Fruit fly (Drosophila melanogaster) whole organism, pupa: ENCODE results near the gene stol.

Experiments used
- CG10348 ChIP-seq: fragments of 200-800 bp; sonication (Bioruptor generic); IDR thresholded peaks from 2 replicates; pipeline ENCODE4 v1.3.6; 2022; ENCODE audit warnings: missing biosample characterization, missing genetic modification characterization
- CG12605 ChIP-seq: fragments of 200-800 bp; sonication (Bioruptor generic); IDR thresholded peaks from 2 replicates; pipeline ENCODE4 v1.3.6; 2022; ENCODE audit warnings: missing biosample characterization, missing genetic modification characterization
- CG13204 ChIP-seq: fragments of 200-800 bp; sonication (Bioruptor generic); optimal IDR thresholded peaks from 2 replicates; lab custom pipeline; 2018; ENCODE audit warnings: missing biosample characterization, mild to moderate bottlenecking, missing genetic modification characterization, moderate library complexity
- CG14655 ChIP-seq: fragments of 200-800 bp; sonication (Bioruptor generic); optimal IDR thresholded peaks from 3 replicates; lab custom pipeline; 2017; ENCODE audit warnings: mild to moderate bottlenecking, missing biosample characterization, missing genetic modification reagents, missing genetic modification characterization
- CG15710 ChIP-seq: fragments of 200-800 bp; sonication (Bioruptor generic); optimal IDR thresholded peaks from 2 replicates; lab custom pipeline; 2018; ENCODE audit warnings: missing biosample characterization, mild to moderate bottlenecking, missing genetic modification characterization, moderate library complexity
- CG17806 ChIP-seq: fragments of 200-800 bp; sonication (Bioruptor generic); optimal IDR thresholded peaks from 2 replicates; lab custom pipeline; 2018; ENCODE audit warnings: missing biosample characterization, mild to moderate bottlenecking, missing genetic modification characterization, moderate library complexity
- CG32121 ChIP-seq: fragments of 200-800 bp; sonication (Bioruptor generic); IDR thresholded peaks from 2 replicates; pipeline ENCODE4 v1.3.6; 2022; ENCODE audit warnings: missing biosample characterization, missing genetic modification characterization
- CG34367 ChIP-seq: fragments of 200-800 bp; sonication (Bioruptor generic); optimal IDR thresholded peaks from 2 replicates; lab custom pipeline; 2018; ENCODE audit warnings: missing biosample characterization, mild to moderate bottlenecking, missing genetic modification characterization
- CG4496 ChIP-seq: fragments of 200-800 bp; sonication (Bioruptor generic); IDR thresholded peaks from 3 replicates; pipeline ENCODE4 v1.3.6; 2022; ENCODE audit warnings: missing biosample characterization, missing genetic modification characterization
- CG8159 ChIP-seq: fragments of 200-800 bp; sonication (Bioruptor generic); optimal IDR thresholded peaks from 3 replicates; lab custom pipeline; 2018; ENCODE audit warnings: missing biosample characterization, mild to moderate bottlenecking, missing genetic modification characterization, moderate library complexity
- CG8301 ChIP-seq: fragments of 200-800 bp; sonication (Bioruptor generic); optimal IDR thresholded peaks from 2 replicates; lab custom pipeline; 2018; ENCODE audit warnings: missing biosample characterization, mild to moderate bottlenecking, missing genetic modification characterization
- CG9948 ChIP-seq: fragments of 200-800 bp; sonication (Bioruptor generic); optimal IDR thresholded peaks from 2 replicates; lab custom pipeline; 2018; ENCODE audit warnings: missing biosample characterization, mild to moderate bottlenecking, missing genetic modification characterization, moderate library complexity
- D1 ChIP-seq: fragments of 200-800 bp; sonication (Bioruptor generic); optimal IDR thresholded peaks from 2 replicates; lab custom pipeline; 2018; ENCODE audit warnings: missing biosample characterization, mild to moderate bottlenecking, missing genetic modification characterization, moderate library complexity
- EcR ChIP-seq: fragments of 200-800 bp; sonication (Bioruptor generic); optimal IDR thresholded peaks from 3 replicates; lab custom pipeline; 2019; ENCODE audit warnings: missing biosample characterization, missing genetic modification characterization, mild to moderate bottlenecking, moderate library complexity, missing genetic modification reagents
- Ets98B ChIP-seq: fragments of 200-800 bp; sonication (Bioruptor generic); IDR thresholded peaks from 2 replicates; pipeline ENCODE4 v1.3.6; 2022; ENCODE audit warnings: missing biosample characterization, missing genetic modification characterization
- Pif1A ChIP-seq: fragments of 200-800 bp; sonication (Bioruptor generic); optimal IDR thresholded peaks from 3 replicates; lab custom pipeline; 2016; ENCODE audit warnings: missing biosample characterization, missing genetic modification characterization
- Pif1B ChIP-seq: fragments of 200-800 bp; sonication (Bioruptor generic); optimal IDR thresholded peaks from 3 replicates; lab custom pipeline; 2016; ENCODE audit warnings: missing biosample characterization, missing genetic modification characterization
- Snoo ChIP-seq: fragments of 200-800 bp; sonication (Bioruptor generic); optimal IDR thresholded peaks from 3 replicates; lab custom pipeline; 2017; ENCODE audit warnings: missing biosample characterization, mild to moderate bottlenecking, missing genetic modification characterization, inconsistent platforms
- fd96Ca ChIP-seq: fragments of 200-800 bp; sonication (Bioruptor generic); IDR thresholded peaks from 3 replicates; pipeline ENCODE4 v1.3.6; 2022; ENCODE audit warnings: missing biosample characterization, missing genetic modification characterization
- gl ChIP-seq: fragments of 200-800 bp; sonication (Bioruptor generic); optimal IDR thresholded peaks from 2 replicates; lab custom pipeline; 2018; ENCODE audit warnings: missing biosample characterization, mild to moderate bottlenecking, missing genetic modification characterization
- rn ChIP-seq: fragments of 200-800 bp; sonication (Bioruptor generic); IDR thresholded peaks from 2 replicates; pipeline ENCODE4 v1.3.6; 2022; ENCODE audit warnings: missing biosample characterization, missing genetic modification characterization

The stol gene

dm6 chr2L:15760666-15761065 is 42.6 kb upstream of the stol start:
- TF ChIP-seq CG12605 (GFP tag; lab: Robert Waterston, UW) = no peak
- TF ChIP-seq CG32121 = no peak
- no peak for TF ChIP-seq CG13204 (GFP tag; lab: Kevin White, UChicago)
- no peak for TF ChIP-seq D1 (tag; lab: Kevin White, UChicago)
- no peak for TF ChIP-seq EcR
- TF ChIP-seq Pif1B = no peak
- no peak for TF ChIP-seq rn (GFP tag; lab: Robert Waterston, UW)
- TF ChIP-seq CG15710 (tag; lab: Kevin White, UChicago) = no peak
- TF ChIP-seq CG9948 (tag; lab: Kevin White, UChicago) = no peak
- no peak for TF ChIP-seq gl (tag; lab: Kevin White, UChicago)
- TF ChIP-seq Ets98B (GFP tag; lab: Robert Waterston, UW) = no peak; the same call in 1 of the 2 replicates
- TF ChIP-seq, all 21 proteins: peak for 0

- no peak for TF ChIP-seq rn (GFP tag; lab: Robert Waterston, UW)
- no peak for TF ChIP-seq CG13204 (GFP tag; lab: Kevin White, UChicago)
- TF ChIP-seq EcR = no peak
- TF ChIP-seq CG9948 (tag; lab: Kevin White, UChicago) = no peak
- TF ChIP-seq CG17806 (tag; lab: Kevin White, UChicago) = no peak
- TF ChIP-seq CG32121 = no peak
- no peak for TF ChIP-seq gl (tag; lab: Kevin White, UChicago)
- TF ChIP-seq CG14655 = no peak
- no peak for TF ChIP-seq Pif1B
- no peak for TF ChIP-seq CG15710 (tag; lab: Kevin White, UChicago)
- TF ChIP-seq fd96Ca (GFP tag; lab: Robert Waterston, UW) = no peak
- TF ChIP-seq D1 (tag; lab: Kevin White, UChicago) = no peak
- no peak for TF ChIP-seq Pif1A (GFP tag; lab: Kevin White, UChicago)
- TF ChIP-seq CG8301 (tag; lab: Kevin White, UChicago) = no peak
- TF ChIP-seq CG10348 (GFP tag; lab: Robert Waterston, UW) = no peak
- no peak for TF ChIP-seq CG8159 (tag; lab: Kevin White, UChicago)
- no peak for TF ChIP-seq Ets98B (GFP tag; lab: Robert Waterston, UW)
Observed at dm6 chr2L:15752096-15752495, 34.0 kb upstream of the stol start, which contains the start of gene Mtr4. Mtr4 (plus strand) TSS chr2L:15752263.

dm6 chr2L:15751259-15751555 is 33.1 kb upstream of the stol start:
- TF ChIP-seq Snoo (tag; lab: Kevin White, UChicago) (no peak), Pif1B (no peak), CG12605 (GFP tag; lab: Robert Waterston, UW) (no peak), CG13204 (GFP tag; lab: Kevin White, UChicago) (no peak), rn (GFP tag; lab: Robert Waterston, UW) (no peak), EcR (no peak), D1 (tag; lab: Kevin White, UChicago) (peak; percentile 47)

dm6 chr2L:15750523-15751258 is 32.6 kb upstream of the stol start, which contains the start of gene ND-B17:
ND-B17 (minus strand) TSS chr2L:15751078.
- no peak for TF ChIP-seq Pif1B
- TF ChIP-seq CG32121 = no peak
- TF ChIP-seq CG8301 (tag; lab: Kevin White, UChicago) = no peak
- no peak for TF ChIP-seq CG10348 (GFP tag; lab: Robert Waterston, UW)
- no peak for TF ChIP-seq CG13204 (GFP tag; lab: Kevin White, UChicago)
- peak; percentile 9 for TF ChIP-seq Snoo (tag; lab: Kevin White, UChicago)
- no peak for TF ChIP-seq Ets98B (GFP tag; lab: Robert Waterston, UW)
- no peak for TF ChIP-seq D1 (tag; lab: Kevin White, UChicago)

dm6 chr2L:15749313-15749712 is 31.2 kb upstream of the stol start:
- TF ChIP-seq Pif1A (GFP tag; lab: Kevin White, UChicago) (no peak), CG12605 (GFP tag; lab: Robert Waterston, UW) (no peak), Snoo (tag; lab: Kevin White, UChicago) (no peak), fd96Ca (GFP tag; lab: Robert Waterston, UW) (no peak), Pif1B (no peak), CG4496 (no peak), CG8159 (tag; lab: Kevin White, UChicago) (no peak), CG14655 (no peak), Ets98B (GFP tag; lab: Robert Waterston, UW) (no peak), D1 (tag; lab: Kevin White, UChicago) (no peak), CG32121 (no peak), CG15710 (tag; lab: Kevin White, UChicago) (no peak), CG9948 (tag; lab: Kevin White, UChicago) (no peak), CG13204 (GFP tag; lab: Kevin White, UChicago) (no peak), CG10348 (GFP tag; lab: Robert Waterston, UW) (no peak), rn (GFP tag; lab: Robert Waterston, UW) (no peak), CG34367 (no peak), CG8301 (tag; lab: Kevin White, UChicago) (no peak), CG17806 (tag; lab: Kevin White, UChicago) (no peak)

dm6 chr2L:15748261-15748553 is 30.1 kb upstream of the stol start:
- no peak for TF ChIP-seq CG8301 (tag; lab: Kevin White, UChicago)
